Fruit fly (Drosophila melanogaster): ENCODE results near the gene CG33234.
A peak's percentile ranks its signal among the peaks of the same experiment; 100 is the strongest.

CG33234 gene

DNA sequence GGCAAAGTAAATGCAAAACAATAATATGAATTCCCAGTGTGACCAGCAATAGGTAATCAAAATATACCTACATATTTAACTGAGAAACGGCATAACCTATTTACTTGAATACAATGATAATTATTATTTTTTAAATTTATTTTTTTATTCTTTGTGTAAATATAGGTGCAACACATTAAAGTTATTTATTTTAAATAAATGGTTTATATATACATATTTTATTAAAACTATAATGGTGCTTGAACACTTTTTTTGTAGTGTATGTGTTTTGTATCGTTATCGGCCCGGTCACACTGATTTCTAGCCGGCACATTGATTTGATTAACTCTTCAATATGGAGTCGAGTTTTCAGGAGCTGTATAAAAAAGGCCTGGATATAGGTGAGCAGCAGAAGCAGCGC, 9.6 kb upstream of the CG33234 start, which contains the start of the genes ProRS-m, CG42304 and Snup (continued):
- TF ChIP-seq ssp (GFP tag; IDR thresholded peaks at IDR 0.05), result peak; percentile 77
- no peak for TF ChIP-seq pb (GFP tag; optimal IDR thresholded peaks at IDR 0.05)
- TF ChIP-seq CG7372 (GFP tag; IDR thresholded peaks at IDR 0.05), result peak; percentile 56; the same call in 1 of the 2 replicates
- no peak for TF ChIP-seq CG6175 (GFP tag; IDR thresholded peaks at IDR 0.05)
- peak; percentile 30; the same call in 1 of the 2 replicates for TF ChIP-seq Ada2b (GFP tag; IDR thresholded peaks at IDR 0.05)
- no peak for TF ChIP-seq mam (GFP tag; optimal IDR thresholded peaks at IDR 0.05)
- no peak for TF ChIP-seq eve (GFP tag; optimal IDR thresholded peaks at IDR 0.05)
- 0 out of 3 replicates have a peak, but pooled peaks have one; percentile 11 for TF ChIP-seq CG11456 (GFP tag; IDR thresholded peaks at IDR 0.05)
- TF ChIP-seq da (GFP tag; optimal IDR thresholded peaks at IDR 0.05), result no peak
- no peak for TF ChIP-seq chinmo (GFP tag; IDR thresholded peaks at IDR 0.05; ENCODE audit: partially characterized antibody)
- peak; percentile 75 for TF ChIP-seq CG32772 (GFP tag; IDR thresholded peaks at IDR 0.05)
- no peak for TF ChIP-seq CG4854 (GFP tag; optimal IDR thresholded peaks at IDR 0.05)
- TF ChIP-seq al (GFP tag; IDR thresholded peaks at IDR 0.05), result peak; percentile 71
- TF ChIP-seq ind (GFP tag; optimal IDR thresholded peaks at IDR 0.05), result peak; percentile 33
- no peak for TF ChIP-seq Side (GFP tag; optimal IDR thresholded peaks at IDR 0.05)
- TF ChIP-seq ranshi (GFP tag; IDR thresholded peaks at IDR 0.05), result peak; percentile 77; the same call in 1 of the 2 replicates
- TF ChIP-seq ems (GFP tag; optimal IDR thresholded peaks at IDR 0.05), result no peak
- peak; percentile 57; the same call in 2 of the 3 replicates for TF ChIP-seq dysf (GFP tag; IDR thresholded peaks at IDR 0.05)
- TF ChIP-seq HLH3B (GFP tag; IDR thresholded peaks at IDR 0.05), result peak; percentile 84
- TF ChIP-seq hb (GFP tag; IDR thresholded peaks at IDR 0.05; ENCODE audit: partially characterized antibody), result no peak
- TF ChIP-seq CG10147 (GFP tag; optimal IDR thresholded peaks at IDR 0.05), result peak; percentile 34
- TF ChIP-seq CoRest (tag; optimal IDR thresholded peaks at IDR 0.05), result no peak
- peak; percentile 59 for TF ChIP-seq CG4404 (GFP tag; IDR thresholded peaks at IDR 0.05)
- TF ChIP-seq lmd (GFP tag; IDR thresholded peaks at IDR 0.05), result peak; percentile 53; the same call in 1 of the 2 replicates
- peak; percentile 61 for TF ChIP-seq CG8924 (tag; optimal IDR thresholded peaks at IDR 0.05)
- TF ChIP-seq row (GFP tag; IDR thresholded peaks at IDR 0.05), result peak; percentile 94
- peak; percentile 57 for TF ChIP-seq E2f2 (GFP tag; IDR thresholded peaks at IDR 0.05)
- TF ChIP-seq CG10366 (GFP tag; IDR thresholded peaks at IDR 0.05), result peak; percentile 61
- no peak for TF ChIP-seq CG4282 (GFP tag; optimal IDR thresholded peaks at IDR 0.05)
- TF ChIP-seq Aef1 (GFP tag; IDR thresholded peaks at IDR 0.05), result peak; percentile 77
- TF ChIP-seq peb (GFP tag; IDR thresholded peaks at IDR 0.05), result peak; percentile 58; the same call in 1 of the 2 replicates
- TF ChIP-seq CG16863 (GFP tag; optimal IDR thresholded peaks at IDR 0.05), result no peak
- TF ChIP-seq Poxn (GFP tag; IDR thresholded peaks at IDR 0.05), result no peak
- no peak for TF ChIP-seq Fer1 (GFP tag; optimal IDR thresholded peaks at IDR 0.05)
- no peak for TF ChIP-seq CG3281 (GFP tag; optimal IDR thresholded peaks at IDR 0.05)
- TF ChIP-seq tup (GFP tag; optimal IDR thresholded peaks at IDR 0.05), result no peak
- TF ChIP-seq wor (GFP tag; IDR thresholded peaks at IDR 0.05), result peak; percentile 30; the same call in 1 of the 2 replicates
- TF ChIP-seq Taf1 (GFP tag; IDR thresholded peaks at IDR 0.05), result no peak
- TF ChIP-seq sna (GFP tag; IDR thresholded peaks at IDR 0.05; ENCODE audit: partially characterized antibody), result no peak
- no peak for TF ChIP-seq Bteb2 (GFP tag; optimal IDR thresholded peaks at IDR 0.05)
- no peak for TF ChIP-seq CG2120 (GFP tag; optimal IDR thresholded peaks at IDR 0.05)
- TF ChIP-seq CG33213 (GFP tag; optimal IDR thresholded peaks at IDR 0.05), result no peak
- TF ChIP-seq ewg (GFP tag; optimal IDR thresholded peaks at IDR 0.05), result peak; percentile 29
- TF ChIP-seq ken (GFP tag; IDR thresholded peaks at IDR 0.05), result no peak; the same call in 2 of the 3 replicates
- TF ChIP-seq ttk (GFP tag; IDR thresholded peaks at IDR 0.05), result peak; percentile 78
- no peak for TF ChIP-seq CG6765 (GFP tag; optimal IDR thresholded peaks at IDR 0.05)
- TF ChIP-seq tgo (GFP tag; IDR thresholded peaks at IDR 0.05), result peak; percentile 86
- no peak for TF ChIP-seq Camta (GFP tag; optimal IDR thresholded peaks at IDR 0.05)
- TF ChIP-seq CG10431 (GFP tag; optimal IDR thresholded peaks at IDR 0.05), result no peak
- peak; percentile 34 for TF ChIP-seq Meics (GFP tag; optimal IDR thresholded peaks at IDR 0.05)
- peak; percentile 28 for TF ChIP-seq sug (tag; optimal IDR thresholded peaks at IDR 0.05)
- no peak for TF ChIP-seq MTF-1 (GFP tag; optimal IDR thresholded peaks at IDR 0.05; ENCODE audit: borderline replicate concordance)
- TF ChIP-seq Doc2 (GFP tag; IDR thresholded peaks at IDR 0.05), result no peak

Measured in whole organism, embryonic.